Fruit fly (Drosophila melanogaster): ENCODE results near the gene CG11997.
A peak's percentile ranks its signal among the peaks of the same experiment; 100 is the strongest.

CG11997 gene

DNA sequence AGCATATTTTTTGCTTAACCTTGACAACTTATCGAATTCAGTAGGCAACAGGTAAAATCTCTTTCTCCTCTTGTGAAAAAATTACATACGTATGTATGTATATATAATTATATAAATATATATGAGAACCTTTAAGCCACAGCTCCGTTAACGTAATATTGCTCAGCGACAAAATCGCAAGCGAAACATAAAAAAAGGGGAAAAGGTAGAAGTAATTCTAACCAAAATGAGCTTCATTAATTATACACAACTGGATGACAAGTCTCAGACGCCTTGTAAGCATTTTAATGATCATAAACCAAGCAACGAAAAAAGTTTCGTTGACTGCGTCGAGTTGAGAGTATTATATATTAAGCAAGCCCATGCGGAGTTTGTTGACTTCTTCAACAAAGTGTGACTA, 18.4 kb upstream of the CG11997 start:
- TF ChIP-seq CG4496 (GFP tag; IDR thresholded peaks at IDR 0.05) (no peak), EcR (GFP tag; optimal IDR thresholded peaks at IDR 0.05) (no peak), rn (GFP tag; IDR thresholded peaks at IDR 0.05) (no peak), CG17806 (tag; optimal IDR thresholded peaks at IDR 0.05) (no peak), Snoo (tag; optimal IDR thresholded peaks at IDR 0.05) (no peak), fd96Ca (GFP tag; IDR thresholded peaks at IDR 0.05) (no peak), Pif1A (GFP tag; optimal IDR thresholded peaks at IDR 0.05) (no peak), CG34367 (tag; optimal IDR thresholded peaks at IDR 0.05) (no peak), gl (tag; optimal IDR thresholded peaks at IDR 0.05) (no peak), CG9948 (tag; optimal IDR thresholded peaks at IDR 0.05) (no peak), D1 (tag; optimal IDR thresholded peaks at IDR 0.05) (no peak), CG10348 (GFP tag; IDR thresholded peaks at IDR 0.05) (no peak)

DNA sequence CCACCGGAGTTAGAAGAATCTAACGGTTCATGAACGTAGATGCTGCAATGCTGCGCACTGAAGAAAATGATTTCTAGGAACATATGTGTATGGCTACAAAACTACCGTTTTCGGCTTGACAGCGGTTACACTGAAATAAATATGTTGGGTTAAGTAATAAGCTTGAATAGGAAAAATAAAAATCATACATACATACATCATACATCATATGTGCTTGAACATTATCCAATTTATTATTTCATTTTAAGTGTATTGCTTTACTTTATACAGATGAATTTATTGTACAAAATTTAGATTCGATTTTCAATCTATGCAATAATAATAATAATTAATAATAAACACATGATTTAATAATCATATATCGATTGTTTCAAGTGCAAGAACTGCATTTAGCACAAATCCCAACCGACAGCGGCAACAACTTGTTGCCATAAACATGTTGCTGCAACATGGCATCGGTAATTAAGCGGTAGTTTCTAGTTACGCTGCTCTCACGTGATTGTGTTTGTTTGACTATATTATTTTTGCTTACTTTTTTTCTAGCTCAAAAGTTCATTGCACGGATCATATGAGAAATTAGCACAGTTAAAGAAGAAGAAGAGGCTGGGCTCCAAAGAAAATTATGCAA, 17.4 kb upstream of the CG11997 start:
- peak; percentile 16; the same call in 1 of the 2 replicates for TF ChIP-seq Ets98B (GFP tag; IDR thresholded peaks at IDR 0.05)
- no peak for TF ChIP-seq fd96Ca (GFP tag; IDR thresholded peaks at IDR 0.05)
- TF ChIP-seq Pif1A (GFP tag; optimal IDR thresholded peaks at IDR 0.05) = peak; percentile 34
- no peak for TF ChIP-seq CG13204 (GFP tag; optimal IDR thresholded peaks at IDR 0.05)
- peak; percentile 14 for TF ChIP-seq CG34367 (tag; optimal IDR thresholded peaks at IDR 0.05)
- TF ChIP-seq gl (tag; optimal IDR thresholded peaks at IDR 0.05) = no peak
- no peak for TF ChIP-seq CG32121 (GFP tag; IDR thresholded peaks at IDR 0.05)
- TF ChIP-seq CG15710 (tag; optimal IDR thresholded peaks at IDR 0.05) = peak; percentile 20
- TF ChIP-seq Snoo (tag; optimal IDR thresholded peaks at IDR 0.05) = peak; percentile 12
- peak; percentile 28; the same call in 1 of the 2 replicates for TF ChIP-seq CG12605 (GFP tag; IDR thresholded peaks at IDR 0.05)
- no peak for TF ChIP-seq CG10348 (GFP tag; IDR thresholded peaks at IDR 0.05)
- TF ChIP-seq CG4496 (GFP tag; IDR thresholded peaks at IDR 0.05) = 0 out of 3 replicates have a peak, but pooled peaks have one; percentile 59
- peak; percentile 93 for TF ChIP-seq CG14655 (GFP tag; optimal IDR thresholded peaks at IDR 0.05)
- TF ChIP-seq CG17806 (tag; optimal IDR thresholded peaks at IDR 0.05) = peak; percentile 45
- TF ChIP-seq Pif1B (GFP tag; optimal IDR thresholded peaks at IDR 0.05) = peak; percentile 11
- peak; percentile 48 for TF ChIP-seq D1 (tag; optimal IDR thresholded peaks at IDR 0.05)
- peak; percentile 92 for TF ChIP-seq CG8301 (tag; optimal IDR thresholded peaks at IDR 0.05)
- TF ChIP-seq rn (GFP tag; IDR thresholded peaks at IDR 0.05) = 0 out of 2 replicates have a peak, but pooled peaks have one; percentile 43
- peak; percentile 58 for TF ChIP-seq CG8159 (tag; optimal IDR thresholded peaks at IDR 0.05)
- no peak for TF ChIP-seq EcR (GFP tag; optimal IDR thresholded peaks at IDR 0.05)
- peak; percentile 71 for TF ChIP-seq CG9948 (tag; optimal IDR thresholded peaks at IDR 0.05)

- TF ChIP-seq CG4496 (GFP tag; IDR thresholded peaks at IDR 0.05) = no peak
- TF ChIP-seq EcR (GFP tag; optimal IDR thresholded peaks at IDR 0.05) = peak; percentile 99
- no peak for TF ChIP-seq fd96Ca (GFP tag; IDR thresholded peaks at IDR 0.05)
Observed at dm6 chr3R:9160394-9160793, 16.9 kb upstream of the CG11997 start.

- no peak for TF ChIP-seq rn (GFP tag; IDR thresholded peaks at IDR 0.05)
- no peak for TF ChIP-seq CG4496 (GFP tag; IDR thresholded peaks at IDR 0.05)
- no peak for TF ChIP-seq Ets98B (GFP tag; IDR thresholded peaks at IDR 0.05)
- TF ChIP-seq CG8159 (tag; optimal IDR thresholded peaks at IDR 0.05) = no peak
- TF ChIP-seq CG10348 (GFP tag; IDR thresholded peaks at IDR 0.05) = no peak
- no peak for TF ChIP-seq D1 (tag; optimal IDR thresholded peaks at IDR 0.05)
- no peak for TF ChIP-seq CG34367 (tag; optimal IDR thresholded peaks at IDR 0.05)
- no peak for TF ChIP-seq Snoo (tag; optimal IDR thresholded peaks at IDR 0.05)
- no peak for TF ChIP-seq CG15710 (tag; optimal IDR thresholded peaks at IDR 0.05)
Observed at dm6 chr3R:9168012-9168411, 9.3 kb upstream of the CG11997 start.

dm6 chr3R:9171237-9171636, 6.1 kb upstream of the CG11997 start:
- no peak for TF ChIP-seq CG14655 (GFP tag; optimal IDR thresholded peaks at IDR 0.05)
- TF ChIP-seq Pif1B (GFP tag; optimal IDR thresholded peaks at IDR 0.05) = no peak
- TF ChIP-seq CG15710 (tag; optimal IDR thresholded peaks at IDR 0.05) = no peak
- no peak for TF ChIP-seq CG8159 (tag; optimal IDR thresholded peaks at IDR 0.05)
- TF ChIP-seq CG4496 (GFP tag; IDR thresholded peaks at IDR 0.05) = no peak

DNA sequence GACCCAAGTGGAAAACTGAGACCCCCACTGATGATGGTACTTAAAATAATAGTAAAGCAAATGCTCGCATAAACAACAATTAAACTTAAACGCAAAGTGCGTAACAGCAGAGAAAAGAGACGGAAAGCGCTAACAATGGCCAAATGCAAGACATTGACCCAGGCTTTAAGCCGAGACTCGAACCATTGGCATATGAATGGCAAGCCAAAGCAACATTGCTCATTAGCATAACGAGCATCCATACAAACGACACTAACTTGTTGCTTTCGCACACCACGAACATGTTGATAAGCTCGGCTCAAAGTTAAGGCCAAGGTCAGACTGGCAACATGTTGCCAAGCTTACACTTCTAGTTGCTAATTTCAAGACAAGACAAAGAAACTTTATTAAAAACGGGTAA, 2.5 kb upstream of the CG11997 start:
- TF ChIP-seq CG34367 (tag; optimal IDR thresholded peaks at IDR 0.05) = no peak
- TF ChIP-seq CG32121 (GFP tag; IDR thresholded peaks at IDR 0.05) = no peak
- TF ChIP-seq fd96Ca (GFP tag; IDR thresholded peaks at IDR 0.05) = no peak
- TF ChIP-seq EcR (GFP tag; optimal IDR thresholded peaks at IDR 0.05) = peak; percentile 42
- no peak for TF ChIP-seq D1 (tag; optimal IDR thresholded peaks at IDR 0.05)
- no peak for TF ChIP-seq CG4496 (GFP tag; IDR thresholded peaks at IDR 0.05)
- no peak for TF ChIP-seq CG8301 (tag; optimal IDR thresholded peaks at IDR 0.05)
- no peak for TF ChIP-seq CG9948 (tag; optimal IDR thresholded peaks at IDR 0.05)

Measured in whole organism, pupa.